Worm (Caenorhabditis elegans): Measurements from ENCODE around the gene clec-121.

ce11 chrII:3148404-3148803 is 46.3 kb downstream of the clec-121 start:
- TF ChIP-seq unc-62 (GFP tag; optimal IDR thresholded peaks at IDR 0.05): no peak
- no peak for TF ChIP-seq ztf-11 (tag; optimal IDR thresholded peaks at IDR 0.05)
- TF ChIP-seq sptf-1 (tag; optimal IDR thresholded peaks at IDR 0.05): no peak
- TF ChIP-seq nhr-12 (tag; optimal IDR thresholded peaks at IDR 0.05): no peak
- no peak for TF ChIP-seq lsy-2 (tag; optimal IDR thresholded peaks at IDR 0.05)
- TF ChIP-seq nhr-28 (tag; optimal IDR thresholded peaks at IDR 0.05): no peak
- TF ChIP-seq mab-5 (tag; optimal IDR thresholded peaks at IDR 0.05): no peak
- TF ChIP-seq mep-1 (tag; optimal IDR thresholded peaks at IDR 0.05): no peak
- no peak for TF ChIP-seq pha-4 (tag; optimal IDR thresholded peaks at IDR 0.05)

Measured in whole organism, mixed stage, embryonic.